Worm (Caenorhabditis elegans): ENCODE results near the gene frpr-4.

The frpr-4 gene

DNA sequence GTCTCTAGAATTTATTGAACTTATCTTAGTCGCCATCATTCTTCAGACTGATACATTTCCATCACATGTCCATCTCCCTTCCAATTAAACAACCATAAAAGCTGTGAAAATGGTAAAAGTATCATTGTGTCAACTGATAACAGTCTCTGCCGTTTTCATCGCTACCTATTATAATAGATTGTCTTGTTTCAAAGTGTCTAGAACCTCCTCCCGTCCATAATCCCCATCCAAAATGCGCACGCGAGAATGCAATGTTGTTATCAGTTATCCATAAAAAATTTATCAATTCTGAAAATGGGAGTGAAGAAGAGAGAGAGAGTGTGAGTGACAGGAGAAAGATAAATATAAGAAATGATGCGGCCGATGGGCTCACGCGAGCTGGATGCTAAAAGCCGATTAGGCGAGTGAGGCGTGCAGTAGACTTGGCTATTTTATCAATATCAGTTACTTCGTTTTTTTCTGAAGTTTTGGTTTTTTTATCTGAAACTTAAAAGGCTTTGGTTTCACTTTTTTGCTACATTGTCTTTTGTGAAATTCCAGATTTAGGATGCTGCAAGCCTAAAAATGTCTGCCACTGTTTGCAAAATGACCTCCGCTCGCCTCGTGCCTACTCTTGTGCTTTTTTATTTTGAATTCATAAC is 53.3 kb downstream of the frpr-4 start (continued):
- no peak for TF ChIP-seq ztf-7 (tag; optimal IDR thresholded peaks at IDR 0.05)
- no peak for TF ChIP-seq ceh-44 (GFP tag; IDR thresholded peaks at IDR 0.05)
- no peak for TF ChIP-seq ceh-62 (tag; optimal IDR thresholded peaks at IDR 0.05)
- TF ChIP-seq zfp-3 (GFP tag; conservative IDR thresholded peaks at IDR 0.05): no peak
- no peak for TF ChIP-seq nhr-76 (tag; optimal IDR thresholded peaks at IDR 0.05)
- TF ChIP-seq ama-1 (optimal IDR thresholded peaks at IDR 0.05): no peak
- TF ChIP-seq daf-19 (GFP tag; conservative IDR thresholded peaks at IDR 0.05): no peak
- TF ChIP-seq madf-5 (GFP tag; IDR thresholded peaks at IDR 0.05): no peak
- TF ChIP-seq snpc-1.2 (GFP tag; IDR thresholded peaks at IDR 0.05): no peak
- TF ChIP-seq nhr-25 (tag; optimal IDR thresholded peaks at IDR 0.05; ENCODE audit: borderline replicate concordance, insufficient read depth): no peak
- no peak for TF ChIP-seq jun-1 (tag; optimal IDR thresholded peaks at IDR 0.05)
- TF ChIP-seq dmd-8 (GFP tag; IDR thresholded peaks at IDR 0.05): no peak
- no peak for TF ChIP-seq ctbp-1 (GFP tag; IDR thresholded peaks at IDR 0.05)
- TF ChIP-seq daf-8 (GFP tag; IDR thresholded peaks at IDR 0.05): no peak
- TF ChIP-seq mdt-29 (GFP tag; IDR thresholded peaks at IDR 0.05): 0 out of 2 replicates have a peak, but pooled peaks have one; percentile 30
- no peak for TF ChIP-seq zip-11 (GFP tag; IDR thresholded peaks at IDR 0.05)
- peak; percentile 76 for TF ChIP-seq lin-1 (GFP tag; IDR thresholded peaks at IDR 0.05)
- TF ChIP-seq Y48G9A.11 (GFP tag; IDR thresholded peaks at IDR 0.05): no peak
- no peak for TF ChIP-seq R02D3.7 (tag; optimal IDR thresholded peaks at IDR 0.05)
- no peak for TF ChIP-seq Y75B8A.6 (GFP tag; IDR thresholded peaks at IDR 0.05)
- TF ChIP-seq rbr-2 (tag; optimal IDR thresholded peaks at IDR 0.05): no peak
- no peak for TF ChIP-seq set-16 (GFP tag; IDR thresholded peaks at IDR 0.05)
- no peak for TF ChIP-seq F10B5.3 (tag; optimal IDR thresholded peaks at IDR 0.05)
- peak; percentile 63 for TF ChIP-seq T20F7.1 (GFP tag; optimal IDR thresholded peaks at IDR 0.05)
- no peak for TF ChIP-seq duxl-1 (tag; optimal IDR thresholded peaks at IDR 0.05; ENCODE audit: poor library complexity)
- TF ChIP-seq nhr-77 (tag; optimal IDR thresholded peaks at IDR 0.05): peak; percentile 50
- no peak for TF ChIP-seq lin-39 (tag; optimal IDR thresholded peaks at IDR 0.05)
- TF ChIP-seq F49E8.2 (tag; optimal IDR thresholded peaks at IDR 0.05; ENCODE audit: borderline replicate concordance): no peak
- TF ChIP-seq dpl-1 (GFP tag; optimal IDR thresholded peaks at IDR 0.05): no peak
- no peak for TF ChIP-seq ceh-82 (tag; optimal IDR thresholded peaks at IDR 0.05)
- peak; percentile 50 for TF ChIP-seq nhr-10 (tag; optimal IDR thresholded peaks at IDR 0.05)
- TF ChIP-seq fos-1 (tag; optimal IDR thresholded peaks at IDR 0.05): no peak
- TF ChIP-seq attf-4 (tag; optimal IDR thresholded peaks at IDR 0.05): no peak
- TF ChIP-seq vab-7 (GFP tag; IDR thresholded peaks at IDR 0.05): no peak
- TF ChIP-seq aha-1 (tag): peak; percentile 91
- TF ChIP-seq hmg-1.1 (GFP tag; IDR thresholded peaks at IDR 0.05): 0 out of 2 replicates have a peak, but pooled peaks have one; percentile 25
- TF ChIP-seq dve-1 (tag; optimal IDR thresholded peaks at IDR 0.05; ENCODE audit: insufficient read depth): peak; percentile 97
- no peak for TF ChIP-seq unc-39 (tag; optimal IDR thresholded peaks at IDR 0.05)
- TF ChIP-seq dmd-9 (GFP tag; IDR thresholded peaks at IDR 0.05): no peak
- TF ChIP-seq nhr-102 (tag; optimal IDR thresholded peaks at IDR 0.05): peak; percentile 81
- TF ChIP-seq F26F4.8 (GFP tag; conservative IDR thresholded peaks at IDR 0.05): no peak
- no peak for TF ChIP-seq sdz-12 (GFP tag; optimal IDR thresholded peaks at IDR 0.05)
- TF ChIP-seq egl-43 (GFP tag; IDR thresholded peaks at IDR 0.05): no peak
- TF ChIP-seq nhr-41 (GFP tag; IDR thresholded peaks at IDR 0.05): no peak
- peak; percentile 82 for TF ChIP-seq saeg-2 (GFP tag; IDR thresholded peaks at IDR 0.05)
- no peak for TF ChIP-seq ceh-32 (tag; optimal IDR thresholded peaks at IDR 0.05; ENCODE audit: poor library complexity)
- peak; percentile 98 for TF ChIP-seq tra-1 (GFP tag; IDR thresholded peaks at IDR 0.05)
- peak; percentile 95 for TF ChIP-seq dmd-6 (GFP tag; IDR thresholded peaks at IDR 0.05)
- no peak for TF ChIP-seq daf-12 (tag; optimal IDR thresholded peaks at IDR 0.05)
- TF ChIP-seq mep-1 (tag; optimal IDR thresholded peaks at IDR 0.05): peak; percentile 36
- no peak for TF ChIP-seq unc-130 (GFP tag; optimal IDR thresholded peaks at IDR 0.05)

Data from whole organism, L4 larva.